Fruit fly (Drosophila melanogaster) whole organism, embryonic: Measurements from ENCODE around the gene Tango1.
A peak's percentile ranks its signal among the peaks of the same experiment; 100 is the strongest.

Experiments used
- B-H2 ChIP-seq: fragments of 200-800 bp; sonication (Bioruptor generic); optimal IDR thresholded peaks from 2 replicates; lab custom pipeline; 2018; ENCODE audit warnings: missing biosample characterization, mild to moderate bottlenecking, missing genetic modification characterization
- Bgb ChIP-seq: fragments of 200-800 bp; sonication (Bioruptor generic); IDR thresholded peaks from 2 replicates; pipeline ENCODE4 v1.3.6; 2022; ENCODE audit warnings: missing biosample characterization, missing genetic modification characterization; ENCODE audit not compliant: partially characterized antibody
- CG1024 ChIP-seq: fragments of 200-800 bp; sonication (Bioruptor generic); IDR thresholded peaks from 2 replicates; pipeline ENCODE4 v1.3.6; 2022; ENCODE audit warnings: missing biosample characterization, missing genetic modification characterization
- CG15269 ChIP-seq: fragments of 200-800 bp; sonication (Bioruptor generic); optimal IDR thresholded peaks from 2 replicates; lab custom pipeline; 2018; ENCODE audit warnings: missing biosample characterization, mild to moderate bottlenecking, missing genetic modification characterization, moderate library complexity
- CG15479 ChIP-seq: fragments of 200-800 bp; sonication (Bioruptor generic); optimal IDR thresholded peaks from 3 replicates; lab custom pipeline; 2019; ENCODE audit warnings: missing biosample characterization, mild to moderate bottlenecking, missing genetic modification characterization, moderate library complexity
- CG15601 ChIP-seq: fragments of 200-800 bp; sonication (Bioruptor generic); optimal IDR thresholded peaks from 3 replicates; lab custom pipeline; 2019; ENCODE audit warnings: missing biosample characterization, mild to moderate bottlenecking, missing genetic modification characterization, moderate library complexity
- CG16779 ChIP-seq: fragments of 200-800 bp; sonication (Bioruptor generic); IDR thresholded peaks from 2 replicates; pipeline ENCODE4 v1.3.6; 2022; ENCODE audit warnings: missing biosample characterization, missing genetic modification characterization
- CG18476 ChIP-seq: fragments of 200-800 bp; sonication (Bioruptor generic); optimal IDR thresholded peaks from 2 replicates; lab custom pipeline; 2016; ENCODE audit warnings: missing biosample characterization, mild to moderate bottlenecking, missing genetic modification characterization
- CG2116 ChIP-seq: fragments of 200-800 bp; sonication (Bioruptor generic); optimal IDR thresholded peaks from 3 replicates; lab custom pipeline; 2018; ENCODE audit warnings: missing biosample characterization, mild to moderate bottlenecking, missing genetic modification characterization
- CG2120 ChIP-seq: fragments of 200-800 bp; sonication (Bioruptor generic); optimal IDR thresholded peaks from 3 replicates; lab custom pipeline; 2016; ENCODE audit warnings: missing biosample characterization, missing genetic modification characterization
- CG30403 ChIP-seq: fragments of 200-800 bp; sonication (Bioruptor generic); optimal IDR thresholded peaks from 3 replicates; lab custom pipeline; 2016; ENCODE audit warnings: missing biosample characterization, missing genetic modification characterization
- CG30431 ChIP-seq: fragments of 200-800 bp; sonication (Bioruptor generic); optimal IDR thresholded peaks from 2 replicates; lab custom pipeline; 2017; ENCODE audit warnings: missing biosample characterization, missing genetic modification characterization
- CG4617 ChIP-seq: fragments of 200-800 bp; sonication (Bioruptor generic); optimal IDR thresholded peaks from 3 replicates; lab custom pipeline; 2016; ENCODE audit warnings: missing biosample characterization, missing genetic modification characterization, borderline replicate concordance
- CG5245 ChIP-seq: fragments of 200-800 bp; sonication (Bioruptor generic); optimal IDR thresholded peaks from 3 replicates; lab custom pipeline; 2016; ENCODE audit warnings: missing biosample characterization, missing genetic modification characterization
- CG6654 ChIP-seq: fragments of 200-800 bp; sonication (Bioruptor generic); optimal IDR thresholded peaks from 2 replicates; lab custom pipeline; 2017; ENCODE audit warnings: missing biosample characterization, mild to moderate bottlenecking, missing genetic modification characterization
- CG6683 ChIP-seq: fragments of 200-800 bp; sonication (Bioruptor generic); optimal IDR thresholded peaks from 2 replicates; lab custom pipeline; 2017; ENCODE audit warnings: missing biosample characterization, mild to moderate bottlenecking, missing genetic modification characterization, missing genetic modification reagents
- CG6765 ChIP-seq: fragments of 200-800 bp; sonication (Bioruptor generic); optimal IDR thresholded peaks from 3 replicates; lab custom pipeline; 2017; ENCODE audit warnings: missing biosample characterization, mild to moderate bottlenecking, missing genetic modification characterization
- CG6791 ChIP-seq: fragments of 200-800 bp; sonication (Bioruptor generic); IDR thresholded peaks from 3 replicates; pipeline ENCODE4 v1.3.6; 2022; ENCODE audit warnings: missing biosample characterization, missing genetic modification characterization; ENCODE audit not compliant: partially characterized antibody
- CG6813 ChIP-seq: fragments of 200-800 bp; sonication (Bioruptor generic); optimal IDR thresholded peaks from 2 replicates; lab custom pipeline; 2017; ENCODE audit warnings: missing biosample characterization, missing genetic modification characterization, mild to moderate bottlenecking, moderate library complexity, missing genetic modification reagents
- CG7556 ChIP-seq: fragments of 200-800 bp; sonication (Bioruptor generic); optimal IDR thresholded peaks from 2 replicates; lab custom pipeline; 2017; ENCODE audit warnings: missing biosample characterization, mild to moderate bottlenecking, missing genetic modification characterization
- CG7786 ChIP-seq: fragments of 200-800 bp; sonication (Bioruptor generic); optimal IDR thresholded peaks from 2 replicates; lab custom pipeline; 2016; ENCODE audit warnings: missing biosample characterization, missing genetic modification characterization
- CG8290 ChIP-seq, 3 experiments: fragments of 200-800 bp; sonication (Bioruptor generic); optimal IDR thresholded peaks; 2 replicates each; lab custom pipeline; 2016 to 2019; ENCODE audit warnings: missing biosample characterization in 3 of 3, missing genetic modification characterization in 3 of 3, mild to moderate bottlenecking in 2 of 3, moderate library complexity in 1 of 3
- Camta ChIP-seq: fragments of 200-800 bp; sonication (Bioruptor generic); optimal IDR thresholded peaks from 2 replicates; lab custom pipeline; 2016; ENCODE audit warnings: missing biosample characterization, missing genetic modification characterization
- CrebB ChIP-seq: fragments of 200-800 bp; sonication (Bioruptor generic); optimal IDR thresholded peaks from 3 replicates; lab custom pipeline; 2018; ENCODE audit warnings: missing biosample characterization, mild to moderate bottlenecking, missing genetic modification characterization
- Dll ChIP-seq: fragments of 200-800 bp; sonication (Bioruptor generic); IDR thresholded peaks from 4 replicates; pipeline ENCODE4 v1.3.6; 2022; ENCODE audit warnings: missing biosample characterization, missing genetic modification characterization; ENCODE audit not compliant: partially characterized antibody
- Eip74EF ChIP-seq, 2 experiments: fragments of 200-800 bp in 1 of 2; fragments of >200 bp in 1 of 2; sonication (Bioruptor generic) in 1 of 2; optimal IDR thresholded peaks; 2 replicates each; lab custom pipeline; 2017 to 2019; ENCODE audit warnings: missing biosample characterization in 2 of 2, missing genetic modification characterization in 2 of 2, mild to moderate bottlenecking in 1 of 2, moderate library complexity in 1 of 2
- Fer2 ChIP-seq: fragments of 200-800 bp; sonication (Bioruptor generic); optimal IDR thresholded peaks from 2 replicates; lab custom pipeline; 2018; ENCODE audit warnings: missing biosample characterization, mild to moderate bottlenecking, missing genetic modification characterization, moderate library complexity
- Hsf ChIP-seq: fragments of 200-800 bp; sonication (Bioruptor generic); optimal IDR thresholded peaks from 3 replicates; lab custom pipeline; 2016; ENCODE audit warnings: missing biosample characterization, missing genetic modification characterization
- NfI ChIP-seq: fragments of 200-800 bp; sonication (Bioruptor generic); optimal IDR thresholded peaks from 3 replicates; lab custom pipeline; 2018; ENCODE audit warnings: missing biosample characterization, mild to moderate bottlenecking, missing genetic modification characterization, moderate library complexity
- Oaz ChIP-seq: fragments of 200-800 bp; sonication (Bioruptor generic); IDR thresholded peaks from 2 replicates; pipeline ENCODE4 v1.3.6; 2022; ENCODE audit warnings: missing biosample characterization, missing genetic modification characterization
- Scr ChIP-seq: fragments of 200-800 bp; sonication (Bioruptor generic); IDR thresholded peaks from 2 replicates; pipeline ENCODE4 v1.3.6; 2022; ENCODE audit warnings: missing biosample characterization, missing genetic modification characterization; ENCODE audit not compliant: partially characterized antibody
- Sox100B ChIP-seq: fragments of 200-800 bp; sonication (Bioruptor generic); optimal IDR thresholded peaks from 3 replicates; lab custom pipeline; 2018; ENCODE audit warnings: missing biosample characterization, mild to moderate bottlenecking, missing genetic modification characterization
- Stat92E ChIP-seq, 3 experiments: fragments of >200 bp in 2 of 3; fragments of 200-800 bp in 1 of 3; sonication (Bioruptor generic) in 1 of 3; optimal IDR thresholded peaks; 2 replicates each; lab custom pipeline; 2017 to 2019; ENCODE audit warnings: missing biosample characterization in 3 of 3, missing genetic modification characterization in 3 of 3, mild to moderate bottlenecking in 1 of 3, moderate library complexity in 1 of 3
- ase ChIP-seq: fragments of 200-800 bp; sonication (Bioruptor generic); IDR thresholded peaks from 3 replicates; pipeline ENCODE4 v1.3.6; 2022; ENCODE audit warnings: missing biosample characterization, missing genetic modification characterization
- dysf ChIP-seq: fragments of 200-800 bp; sonication (Bioruptor generic); IDR thresholded peaks from 3 replicates; pipeline ENCODE4 v1.3.6; 2022; ENCODE audit warnings: missing biosample characterization, missing genetic modification characterization
- esg ChIP-seq: fragments of 200-800 bp; sonication (Bioruptor generic); conservative IDR thresholded peaks from 2 replicates; pipeline ENCODE4 v1.3.6; 2022; ENCODE audit warnings: missing biosample characterization, missing genetic modification characterization
- gfzf ChIP-seq: fragments of 200-800 bp; sonication (Bioruptor generic); optimal IDR thresholded peaks from 2 replicates; lab custom pipeline; 2016; ENCODE audit warnings: missing biosample characterization, mild to moderate bottlenecking, missing genetic modification characterization, moderate library complexity
- gsb ChIP-seq: fragments of 200-800 bp; sonication (Bioruptor generic); IDR thresholded peaks from 2 replicates; pipeline ENCODE4 v1.3.6; 2022; ENCODE audit warnings: missing biosample characterization, missing genetic modification characterization
- lilli ChIP-seq: fragments of 200-800 bp; sonication (Bioruptor generic); optimal IDR thresholded peaks from 3 replicates; lab custom pipeline; 2016; ENCODE audit warnings: missing biosample characterization, missing genetic modification characterization
- lmd ChIP-seq: fragments of 200-800 bp; sonication (Bioruptor generic); IDR thresholded peaks from 2 replicates; pipeline ENCODE4 v1.3.6; 2022; ENCODE audit warnings: missing biosample characterization, missing genetic modification characterization
- nerfin-2 ChIP-seq: fragments of 200-800 bp; sonication (Bioruptor generic); IDR thresholded peaks from 2 replicates; pipeline ENCODE4 v1.3.6; 2022; ENCODE audit warnings: missing biosample characterization, missing genetic modification characterization; ENCODE audit not compliant: partially characterized antibody
- nmo ChIP-seq: fragments of 200-800 bp; sonication (Bioruptor generic); optimal IDR thresholded peaks from 2 replicates; lab custom pipeline; 2018; ENCODE audit warnings: missing biosample characterization, mild to moderate bottlenecking, missing genetic modification characterization, moderate library complexity
- org-1 ChIP-seq: fragments of 200-800 bp; sonication (Bioruptor generic); optimal IDR thresholded peaks from 2 replicates; lab custom pipeline; 2017; ENCODE audit warnings: missing biosample characterization, missing genetic modification characterization
- otp ChIP-seq: fragments of 200-800 bp; sonication (Bioruptor generic); IDR thresholded peaks from 3 replicates; pipeline ENCODE4, ENCODE4 v1.3.6; 2022; ENCODE audit warnings: missing biosample characterization, missing genetic modification characterization
- ssp ChIP-seq: fragments of 200-800 bp; sonication (Bioruptor generic); IDR thresholded peaks from 2 replicates; pipeline ENCODE4 v1.3.6; 2022; ENCODE audit warnings: missing biosample characterization, missing genetic modification characterization
- toy ChIP-seq: fragments of 200-800 bp; sonication (Bioruptor generic); IDR thresholded peaks from 2 replicates; pipeline ENCODE4 v1.3.6; 2022; ENCODE audit warnings: missing biosample characterization, missing genetic modification characterization
- tup ChIP-seq: fragments of 200-800 bp; sonication (Bioruptor generic); optimal IDR thresholded peaks from 2 replicates; lab custom pipeline; 2016; ENCODE audit warnings: missing biosample characterization, mild to moderate bottlenecking, missing genetic modification characterization, moderate library complexity
- wek ChIP-seq: fragments of 200-800 bp; sonication (Bioruptor generic); optimal IDR thresholded peaks from 3 replicates; lab custom pipeline; 2018; ENCODE audit warnings: missing biosample characterization, mild to moderate bottlenecking, missing genetic modification characterization, moderate library complexity
- zen2 ChIP-seq: fragments of 200-800 bp; sonication (Bioruptor generic); IDR thresholded peaks from 3 replicates; pipeline ENCODE4 v1.3.6; 2022; ENCODE audit warnings: missing biosample characterization, missing genetic modification characterization; ENCODE audit not compliant: partially characterized antibody

Gene Tango1

dm6 chr2L:6622642-6623162 is 26.5 kb upstream of the Tango1 start, which contains the start of gene CG34345 (continued):
- peak; percentile 25 for TF ChIP-seq CG30403
- TF ChIP-seq Eip74EF (GFP tag; optimal IDR thresholded peaks at IDR 0.05; lab: Kevin White, UChicago): no peak
- TF ChIP-seq CG6791 (GFP tag; lab: Robert Waterston, UW): peak; percentile 81
- no peak for TF ChIP-seq Stat92E (GFP tag; optimal IDR thresholded peaks at IDR 0.05; lab: Kevin White, UChicago)
- peak; percentile 80 for TF ChIP-seq zen2 (GFP tag; lab: Robert Waterston, UW)
- TF ChIP-seq wek: no peak
- no peak for TF ChIP-seq CG7786 (GFP tag; lab: Kevin White, UChicago)
- TF ChIP-seq dysf (GFP tag; lab: Robert Waterston, UW): no peak
- no peak for TF ChIP-seq CG1024 (GFP tag; lab: Robert Waterston, UW)
- TF ChIP-seq CrebB (tag; lab: Kevin White, UChicago): no peak
- no peak for TF ChIP-seq esg (GFP tag; lab: Robert Waterston, UW)
- TF ChIP-seq org-1: no peak
- TF ChIP-seq CG2116 (GFP tag; lab: Kevin White, UChicago): peak; percentile 19
- no peak for TF ChIP-seq gsb (GFP tag; lab: Robert Waterston, UW)
- TF ChIP-seq nmo (GFP tag; lab: Kevin White, UChicago): peak; percentile 40
- peak; percentile 57 for TF ChIP-seq CG8290 (GFP tag; optimal IDR thresholded peaks at IDR 0.05; lab: Kevin White, UChicago)
- no peak for TF ChIP-seq CG8290 (tag; optimal IDR thresholded peaks at IDR 0.05; lab: Kevin White, UChicago)
- no peak for TF ChIP-seq CG15269 (tag; lab: Kevin White, UChicago)
- TF ChIP-seq Fer2 (tag; lab: Kevin White, UChicago): no peak
- TF ChIP-seq CG2120 (GFP tag; lab: Kevin White, UChicago): peak; percentile 50
- TF ChIP-seq Camta: no peak
- TF ChIP-seq CG30431 (GFP tag; lab: Kevin White, UChicago): no peak
- peak; percentile 20 for TF ChIP-seq CG15601 (tag; lab: Kevin White, UChicago)
- TF ChIP-seq B-H2: peak; percentile 27
- TF ChIP-seq CG6654: no peak
- TF ChIP-seq gfzf (GFP tag; lab: Kevin White, UChicago): peak; percentile 47
- TF ChIP-seq toy (GFP tag; lab: Robert Waterston, UW): no peak
- TF ChIP-seq nerfin-2 (GFP tag; lab: Robert Waterston, UW): no peak; the same call in 1 of the 2 replicates
- no peak for TF ChIP-seq CG6765 (GFP tag; lab: Kevin White, UChicago)
- no peak for TF ChIP-seq CG15479 (GFP tag; lab: Kevin White, UChicago)
- TF ChIP-seq Bgb (GFP tag; lab: Robert Waterston, UW): peak; percentile 77
- no peak for TF ChIP-seq Oaz
- TF ChIP-seq Hsf (GFP tag; lab: Kevin White, UChicago): peak; percentile 25
- TF ChIP-seq CG18476 (GFP tag; lab: Kevin White, UChicago): no peak
- no peak for TF ChIP-seq lmd (GFP tag; lab: Robert Waterston, UW)
- no peak for TF ChIP-seq CG16779 (GFP tag; lab: Robert Waterston, UW)
- TF ChIP-seq Sox100B (GFP tag; lab: Kevin White, UChicago): no peak
- no peak for TF ChIP-seq NfI (GFP tag; lab: Kevin White, UChicago)
- peak; percentile 49; the same call in 1 of the 2 replicates for TF ChIP-seq Scr (GFP tag; lab: Robert Waterston, UW)
- TF ChIP-seq ssp (GFP tag; lab: Robert Waterston, UW): no peak
- TF ChIP-seq Dll (GFP tag; lab: Robert Waterston, UW): peak; percentile 59; the same call in 3 of the 4 replicates
- peak; percentile 1 for TF ChIP-seq lilli (GFP tag; lab: Kevin White, UChicago)
- TF ChIP-seq otp (GFP tag; lab: Robert Waterston, UW): no peak
- no peak for TF ChIP-seq CG6813 (GFP tag; lab: Kevin White, UChicago)
- TF ChIP-seq CG6683 (GFP tag; lab: Kevin White, UChicago): no peak
- no peak for TF ChIP-seq tup (GFP tag; lab: Kevin White, UChicago)
- TF ChIP-seq CG5245: no peak
- no peak for TF ChIP-seq ase (GFP tag; lab: Robert Waterston, UW)
- TF ChIP-seq CG4617 (GFP tag; lab: Kevin White, UChicago): no peak
- TF ChIP-seq CG7556 (GFP tag; lab: Kevin White, UChicago): no peak
